Worm (Caenorhabditis elegans) whole organism, young adult: ENCODE data around the gene dmd-5.

ENCODE experiments used
- F33H1.4 ChIP-seq: fragments of 200-800 bp; sonication (Bioruptor generic); IDR thresholded peaks from 2 replicates; pipeline ENCODE4 v1.3.6; 2022; ENCODE audit warnings: missing genetic modification reagents, missing genetic modification characterization, missing compliant biosample characterization
- T07F8.4 ChIP-seq: sonication (generic microtip); optimal IDR thresholded peaks from 2 replicates; lab custom pipeline; 2016; ENCODE audit warnings: mild to moderate bottlenecking, missing genetic modification characterization, moderate library complexity, missing compliant biosample characterization
- Y53G8AR.9 ChIP-seq: fragments of 200-800 bp; sonication (Bioruptor generic); conservative IDR thresholded peaks from 2 replicates; pipeline ENCODE4 v1.3.6; 2022; ENCODE audit warnings: missing genetic modification reagents, missing genetic modification characterization, missing compliant biosample characterization
- Y67H2A.10 ChIP-seq: fragments of 200-800 bp; sonication (Bioruptor generic); conservative IDR thresholded peaks from 2 replicates; pipeline ENCODE4 v1.3.6; 2022; ENCODE audit warnings: missing genetic modification reagents, missing genetic modification characterization, missing compliant biosample characterization
- ZK185.1 ChIP-seq: sonication (generic microtip); optimal IDR thresholded peaks from 2 replicates; lab custom pipeline; 2016; ENCODE audit warnings: mild to moderate bottlenecking, missing genetic modification characterization, missing compliant biosample characterization; ENCODE audit not compliant: poor library complexity, severe bottlenecking
- athp-1 ChIP-seq: sonication (generic microtip); optimal IDR thresholded peaks from 2 replicates; lab custom pipeline; 2017; ENCODE audit warnings: mild to moderate bottlenecking, missing genetic modification characterization, missing compliant biosample characterization
- attf-6 ChIP-seq: fragments of 200-800 bp; sonication (Bioruptor generic); IDR thresholded peaks from 2 replicates; pipeline ENCODE4 v1.3.6; 2022; ENCODE audit warnings: missing genetic modification reagents, missing genetic modification characterization, missing compliant biosample characterization
- ccch-3 ChIP-seq: fragments of 200-800 bp; sonication (Bioruptor generic); optimal IDR thresholded peaks from 2 replicates; lab custom pipeline; 2018; ENCODE audit warnings: mild to moderate bottlenecking, missing genetic modification characterization, missing compliant biosample characterization
- cebp-1 ChIP-seq, 2 experiments: fragments of 200-800 bp in 1 of 2; sonication (Bioruptor generic) in 1 of 2; sonication (generic microtip) in 1 of 2; IDR thresholded peaks in 1 of 2; optimal IDR thresholded peaks in 1 of 2; 2 replicates each; pipeline versions ENCODE4 v1.3.6 to Lab custom; 2017 to 2022; ENCODE audit warnings: missing compliant biosample characterization in 2 of 2, missing genetic modification characterization in 2 of 2, mild to moderate bottlenecking in 1 of 2, missing genetic modification reagents in 1 of 2, moderate library complexity in 1 of 2
- cebp-2 ChIP-seq: fragments of 200-800 bp; sonication (Bioruptor generic); IDR thresholded peaks from 2 replicates; pipeline ENCODE4 v1.3.6; 2022; ENCODE audit warnings: missing genetic modification characterization, missing compliant biosample characterization
- ceh-100 ChIP-seq: fragments of 200-800 bp; sonication (Bioruptor generic); IDR thresholded peaks from 2 replicates; pipeline ENCODE4 v1.3.6; 2022; ENCODE audit warnings: missing genetic modification reagents, missing genetic modification characterization, missing compliant biosample characterization
- ceh-27 ChIP-seq: fragments of 200-800 bp; sonication (Bioruptor generic); optimal IDR thresholded peaks from 2 replicates; lab custom pipeline; 2018; ENCODE audit warnings: mild to moderate bottlenecking, missing genetic modification characterization, moderate library complexity, missing compliant biosample characterization
- ceh-40 ChIP-seq: fragments of 200-800 bp; sonication (Bioruptor generic); IDR thresholded peaks from 2 replicates; pipeline ENCODE4 v1.3.6; 2022; ENCODE audit warnings: missing genetic modification characterization, missing compliant biosample characterization
- ceh-79 ChIP-seq: sonication (generic microtip); optimal IDR thresholded peaks from 2 replicates; lab custom pipeline; 2017; ENCODE audit warnings: mild to moderate bottlenecking, missing genetic modification characterization, missing compliant biosample characterization
- ceh-91 ChIP-seq: fragments of 200-800 bp; sonication (Bioruptor generic); IDR thresholded peaks from 2 replicates; pipeline ENCODE4 v1.3.6; 2022; ENCODE audit warnings: missing genetic modification reagents, missing genetic modification characterization, missing compliant biosample characterization
- egl-18 ChIP-seq: fragments of 200-800 bp; sonication (Bioruptor generic); IDR thresholded peaks from 2 replicates; pipeline ENCODE4 v1.3.6; 2022; ENCODE audit warnings: missing genetic modification reagents, missing genetic modification characterization, missing compliant biosample characterization
- egrh-3 ChIP-seq: fragments of 200-800 bp; sonication (Bioruptor generic); IDR thresholded peaks from 2 replicates; pipeline ENCODE4 v1.3.6; 2022; ENCODE audit warnings: missing genetic modification reagents, missing genetic modification characterization, missing compliant biosample characterization
- ets-4 ChIP-seq: fragments of 200-800 bp; sonication (Bioruptor generic); optimal IDR thresholded peaks from 2 replicates; lab custom pipeline; 2018; ENCODE audit warnings: mild to moderate bottlenecking, missing genetic modification characterization, missing compliant biosample characterization
- gei-17 ChIP-seq: fragments of 200-800 bp; sonication (Bioruptor generic); optimal IDR thresholded peaks from 2 replicates; lab custom pipeline; 2018; ENCODE audit warnings: mild to moderate bottlenecking, missing genetic modification characterization, missing compliant biosample characterization
- hlh-12 ChIP-seq: sonication (generic microtip); optimal IDR thresholded peaks from 2 replicates; lab custom pipeline; 2016; ENCODE audit warnings: missing genetic modification characterization, missing compliant biosample characterization
- hmg-1.2 ChIP-seq: fragments of 200-800 bp; sonication (Bioruptor generic); IDR thresholded peaks from 2 replicates; pipeline ENCODE4 v1.3.6; 2022; ENCODE audit warnings: missing genetic modification reagents, missing genetic modification characterization, missing compliant biosample characterization
- lin-35 ChIP-seq, 3 experiments: fragments of 150-350 bp in 2 of 3; sonication (generic microtip) in 1 of 3; optimal IDR thresholded peaks; 2 replicates each; lab custom pipeline; 2014 to 2018; ENCODE audit warnings: missing biosample characterization in 3 of 3, missing genetic modification characterization in 3 of 3, missing genetic modification reagents in 3 of 3
- madf-6 ChIP-seq: fragments of 200-800 bp; sonication (Bioruptor generic); IDR thresholded peaks from 2 replicates; pipeline ENCODE4 v1.3.6; 2022; ENCODE audit warnings: missing genetic modification reagents, missing genetic modification characterization, missing compliant biosample characterization
- nhr-120 ChIP-seq: fragments of 200-800 bp; sonication (Bioruptor generic); IDR thresholded peaks from 2 replicates; pipeline ENCODE4 v1.3.6; 2022; ENCODE audit warnings: missing genetic modification characterization, missing compliant biosample characterization
- nhr-80 ChIP-seq: sonication (generic microtip); optimal IDR thresholded peaks from 2 replicates; lab custom pipeline; 2016; ENCODE audit warnings: missing genetic modification characterization, missing compliant biosample characterization
- rpc-1 ChIP-seq, 2 experiments: fragments of 150-350 bp in 1 of 2; sonication (generic microtip) in 1 of 2; optimal IDR thresholded peaks; 2 replicates each; lab custom pipeline; 2014 to 2018; ENCODE audit warnings: missing biosample characterization in 1 of 2, missing genetic modification characterization in 1 of 2, missing genetic modification reagents in 1 of 2, missing genotype in 1 of 2
- sptf-2 ChIP-seq: fragments of 200-800 bp; sonication (Bioruptor generic); optimal IDR thresholded peaks from 2 replicates; lab custom pipeline; 2018; ENCODE audit warnings: mild to moderate bottlenecking, missing genetic modification characterization, missing compliant biosample characterization
- tbx-9 ChIP-seq: sonication (generic microtip); optimal IDR thresholded peaks from 2 replicates; lab custom pipeline; 2016; ENCODE audit warnings: borderline replicate concordance, missing genetic modification characterization, inconsistent platforms, missing compliant biosample characterization
- tlf-1 ChIP-seq: fragments of 200-800 bp; sonication (Bioruptor generic); optimal IDR thresholded peaks from 2 replicates; lab custom pipeline; 2018; ENCODE audit warnings: mild to moderate bottlenecking, missing genetic modification characterization, missing compliant biosample characterization
- unc-130 ChIP-seq: sonication (generic microtip); optimal IDR thresholded peaks from 2 replicates; lab custom pipeline; 2016; ENCODE audit warnings: missing genetic modification reagents, missing genetic modification characterization, missing compliant biosample characterization
- unc-62 ChIP-seq: fragments of 150-350 bp; optimal IDR thresholded peaks from 2 replicates; lab custom pipeline; 2014; ENCODE audit warnings: missing biosample characterization, missing genetic modification reagents, missing genetic modification characterization
- xnd-1 ChIP-seq: sonication (generic microtip); optimal IDR thresholded peaks from 2 replicates; lab custom pipeline; 2016; ENCODE audit warnings: missing genotype, missing genetic modification reagents, missing genetic modification characterization, missing compliant biosample characterization
- ztf-25 ChIP-seq: fragments of 200-800 bp; sonication (Bioruptor generic); IDR thresholded peaks from 2 replicates; pipeline ENCODE4 v1.3.6; 2022; ENCODE audit warnings: missing genetic modification reagents, missing genetic modification characterization, missing compliant biosample characterization
- ztf-6 ChIP-seq: fragments of 200-800 bp; sonication (Bioruptor generic); IDR thresholded peaks from 2 replicates; pipeline ENCODE4 v1.3.6; 2022; ENCODE audit warnings: missing genetic modification reagents, missing genetic modification characterization, missing compliant biosample characterization

Gene dmd-5

DNA sequence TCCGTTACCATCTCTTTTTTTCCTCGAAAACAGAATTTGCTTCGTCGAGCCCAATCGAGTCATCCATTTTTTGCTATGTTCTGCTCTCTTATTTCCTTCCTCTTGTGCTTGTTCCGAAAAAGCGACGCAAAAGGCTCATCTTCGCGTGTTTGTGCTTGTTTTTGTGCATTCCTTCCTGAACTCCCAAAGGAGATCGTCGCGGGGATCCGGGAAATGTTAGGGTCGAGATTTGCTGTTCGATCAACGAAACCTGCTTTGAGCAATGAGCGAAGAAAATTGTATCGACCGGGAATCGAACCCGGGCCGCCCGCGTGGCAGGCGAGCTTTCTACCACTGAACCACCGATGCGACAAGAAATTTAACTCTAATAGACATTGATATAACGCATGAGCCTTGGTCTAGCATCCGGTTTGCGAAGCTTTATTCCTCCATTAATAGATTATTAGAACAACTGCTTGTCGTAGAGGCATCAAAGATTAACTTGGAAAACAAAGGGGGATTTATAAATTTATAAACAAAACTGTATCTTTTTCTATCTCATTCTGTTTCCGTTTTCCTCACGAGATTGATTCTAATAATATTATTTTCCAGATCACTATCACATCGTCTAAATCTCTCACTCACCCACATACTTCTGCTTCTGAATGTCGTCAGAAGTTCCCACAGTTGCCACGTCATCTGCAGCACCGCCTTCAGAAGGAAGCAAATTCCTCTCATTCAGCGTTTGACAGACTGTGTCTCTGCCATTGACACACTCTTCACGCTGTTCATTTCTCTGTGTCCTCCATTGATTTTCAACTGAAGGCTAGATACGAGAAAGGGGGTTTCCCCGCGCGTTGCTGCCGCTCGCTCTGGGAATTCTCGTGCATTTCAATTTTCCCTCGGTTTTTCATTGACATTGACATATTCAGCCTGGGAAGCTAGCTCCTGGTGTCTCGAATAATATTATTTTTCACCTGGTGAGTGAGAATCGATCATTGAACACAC lies 8.2 kb upstream of the dmd-5 start, which contains the start of gene K05F1.6 (continued):
- TF ChIP-seq madf-6 (GFP tag; lab: Robert Waterston, UW) = peak; percentile 69
- no peak for TF ChIP-seq nhr-120
- peak; percentile 80 for TF ChIP-seq sptf-2 (GFP tag; lab: Kevin White, UChicago)
- TF ChIP-seq ceh-40 (GFP tag; lab: Robert Waterston, UW) = 0 out of 2 replicates have a peak, but pooled peaks have one; percentile 34
- TF ChIP-seq ztf-6 (GFP tag; lab: Robert Waterston, UW) = 0 out of 2 replicates have a peak, but pooled peaks have one; percentile 43
- no peak for TF ChIP-seq gei-17 (GFP tag; lab: Kevin White, UChicago)
- peak; percentile 81 for TF ChIP-seq nhr-80 (tag; lab: Kevin White, UChicago)
- TF ChIP-seq F33H1.4 (GFP tag; lab: Robert Waterston, UW) = peak; percentile 34; the same call in 1 of the 2 replicates
- peak; percentile 84 for TF ChIP-seq T07F8.4
- TF ChIP-seq tlf-1 (GFP tag; lab: Kevin White, UChicago) = peak; percentile 23
- TF ChIP-seq xnd-1 (tag; lab: Kevin White, UChicago) = peak; percentile 39
- TF ChIP-seq unc-130 = peak; percentile 50
- TF ChIP-seq unc-62 = no peak
- TF ChIP-seq ZK185.1 (tag; lab: Kevin White, UChicago) = peak; percentile 60
- TF ChIP-seq egl-18 = no peak; the same call in 1 of the 2 replicates
- TF ChIP-seq lin-35 (GFP tag; optimal IDR thresholded peaks at IDR 0.05; lab: Kevin White, UChicago) = peak in 1 of 3 experiments; percentile 55
- TF ChIP-seq rpc-1 (optimal IDR thresholded peaks at IDR 0.05; lab: Kevin White, UChicago) = peak; percentile 90
- TF ChIP-seq rpc-1 (tag; optimal IDR thresholded peaks at IDR 0.05; lab: Kevin White, UChicago) = peak; percentile 89
- TF ChIP-seq cebp-2 (GFP tag; lab: Robert Waterston, UW) = 0 out of 2 replicates have a peak, but pooled peaks have one; percentile 27
- TF ChIP-seq ceh-91 = peak; percentile 57
- peak; percentile 77; the same call in 1 of the 2 replicates for TF ChIP-seq Y53G8AR.9 (GFP tag; lab: Robert Waterston, UW)
- peak; percentile 77 for TF ChIP-seq athp-1
- no peak for TF ChIP-seq ccch-3 (GFP tag; lab: Kevin White, UChicago)

- TF ChIP-seq hmg-1.2 (peak; percentile 50; the same call in 1 of the 2 replicates), egl-18 (no peak), ceh-27 (GFP tag; lab: Kevin White, UChicago) (peak; percentile 7), ZK185.1 (tag; lab: Kevin White, UChicago) (no peak)
These were observed 5.8 kb upstream of the dmd-5 start for ce11 chrII:5779866-5780265.

ce11 chrII:5777372-5777771 lies 3.4 kb upstream of the dmd-5 start:
- TF ChIP-seq Y53G8AR.9 (GFP tag; lab: Robert Waterston, UW) (no peak), ets-4 (GFP tag; lab: Kevin White, UChicago) (no peak), attf-6 (GFP tag; lab: Robert Waterston, UW) (no peak), unc-130 (no peak), madf-6 (GFP tag; lab: Robert Waterston, UW) (no peak), ceh-100 (no peak), cebp-1 (GFP tag; IDR thresholded peaks at IDR 0.05; lab: Robert Waterston, UW) (no peak), cebp-1 (tag; optimal IDR thresholded peaks at IDR 0.05; lab: Kevin White, UChicago) (no peak), Y67H2A.10 (GFP tag; lab: Robert Waterston, UW) (no peak), tbx-9 (tag; lab: Kevin White, UChicago) (no peak), egrh-3 (GFP tag; lab: Robert Waterston, UW) (no peak), ztf-25 (GFP tag; lab: Robert Waterston, UW) (no peak), unc-62 (no peak), egl-18 (no peak), hlh-12 (tag; lab: Kevin White, UChicago) (no peak), ceh-79 (tag; lab: Kevin White, UChicago) (no peak)
